Fruit fly (Drosophila melanogaster) whole organism, prepupa: ENCODE results near the gene CG33702.

ENCODE experiments used
- CG10669 ChIP-seq: fragments of 200-800 bp; sonication (Bioruptor generic); optimal IDR thresholded peaks from 3 replicates; lab custom pipeline; 2018; ENCODE audit warnings: missing biosample characterization, mild to moderate bottlenecking, missing genetic modification characterization, moderate library complexity
- CG11294 ChIP-seq: fragments of 200-800 bp; sonication (Bioruptor generic); IDR thresholded peaks from 2 replicates; pipeline ENCODE4 v1.3.6; 2022; ENCODE audit warnings: missing biosample characterization, missing genetic modification characterization
- CG11762 ChIP-seq: fragments of 200-800 bp; sonication (Bioruptor generic); optimal IDR thresholded peaks from 3 replicates; lab custom pipeline; 2016; ENCODE audit warnings: missing biosample characterization, missing genetic modification characterization; ENCODE audit not compliant: insufficient read depth
- CG11902 ChIP-seq: fragments of 200-800 bp; sonication (Bioruptor generic); optimal IDR thresholded peaks from 3 replicates; lab custom pipeline; 2016; ENCODE audit warnings: missing biosample characterization, missing genetic modification characterization
- CG15336 ChIP-seq: fragments of 200-800 bp; sonication (Bioruptor generic); IDR thresholded peaks from 2 replicates; pipeline ENCODE4 v1.3.6; 2022; ENCODE audit warnings: missing biosample characterization, missing genetic modification characterization
- CG1621 ChIP-seq: fragments of 200-800 bp; sonication (Bioruptor generic); optimal IDR thresholded peaks from 3 replicates; lab custom pipeline; 2018; ENCODE audit warnings: missing biosample characterization, mild to moderate bottlenecking, missing genetic modification characterization
- CG16779 ChIP-seq: fragments of 200-800 bp; sonication (Bioruptor generic); optimal IDR thresholded peaks from 3 replicates; lab custom pipeline; 2017; ENCODE audit warnings: missing biosample characterization, mild to moderate bottlenecking, missing genetic modification characterization
- CG3032 ChIP-seq: fragments of 200-800 bp; optimal IDR thresholded peaks from 2 replicates; lab custom pipeline; 2019; ENCODE audit warnings: missing biosample characterization, mild to moderate bottlenecking, missing genetic modification characterization, moderate library complexity
- CG31627 ChIP-seq: fragments of 200-800 bp; sonication (Bioruptor generic); optimal IDR thresholded peaks from 3 replicates; lab custom pipeline; 2016; ENCODE audit warnings: missing biosample characterization, missing genetic modification characterization
- CG3919 ChIP-seq: fragments of 200-800 bp; sonication (Bioruptor generic); optimal IDR thresholded peaks from 3 replicates; lab custom pipeline; 2016; ENCODE audit warnings: missing biosample characterization, missing genetic modification characterization
- CG4318 ChIP-seq: fragments of 200-800 bp; sonication (Bioruptor generic); optimal IDR thresholded peaks from 3 replicates; lab custom pipeline; 2017; ENCODE audit warnings: missing biosample characterization, mild to moderate bottlenecking, missing genetic modification characterization
- CG6163 ChIP-seq: fragments of 200-800 bp; sonication (Bioruptor generic); IDR thresholded peaks from 3 replicates; pipeline ENCODE4 v1.3.6; 2022; ENCODE audit warnings: missing biosample characterization, missing genetic modification characterization
- CG6276 ChIP-seq: fragments of 200-800 bp; sonication (Bioruptor generic); optimal IDR thresholded peaks from 2 replicates; lab custom pipeline; 2017; ENCODE audit warnings: missing biosample characterization, mild to moderate bottlenecking, missing genetic modification characterization
- CG6792 ChIP-seq: fragments of 200-800 bp; sonication (Bioruptor generic); optimal IDR thresholded peaks from 3 replicates; lab custom pipeline; 2016; ENCODE audit warnings: missing biosample characterization, missing genetic modification characterization
- CG6808 ChIP-seq: fragments of 200-800 bp; sonication (Bioruptor generic); optimal IDR thresholded peaks from 3 replicates; lab custom pipeline; 2017; ENCODE audit warnings: missing biosample characterization, missing genetic modification characterization, mild to moderate bottlenecking, moderate library complexity, missing genetic modification reagents
- CG6854 ChIP-seq: fragments of 200-800 bp; sonication (Bioruptor generic); optimal IDR thresholded peaks from 2 replicates; lab custom pipeline; 2017; ENCODE audit warnings: missing biosample characterization, mild to moderate bottlenecking, missing genetic modification characterization
- CG7368 ChIP-seq: fragments of 200-800 bp; sonication (Bioruptor generic); optimal IDR thresholded peaks from 3 replicates; lab custom pipeline; 2016; ENCODE audit warnings: missing biosample characterization, missing genetic modification characterization
- CG8119 ChIP-seq: fragments of 200-800 bp; sonication (Bioruptor generic); IDR thresholded peaks from 3 replicates; pipeline ENCODE4 v1.3.6; 2022; ENCODE audit warnings: missing biosample characterization, missing genetic modification characterization
- CG8319 ChIP-seq: fragments of 200-800 bp; sonication (Bioruptor generic); optimal IDR thresholded peaks from 3 replicates; lab custom pipeline; 2016; ENCODE audit warnings: missing biosample characterization, missing genetic modification characterization
- CG8632 ChIP-seq: fragments of 200-800 bp; sonication (Bioruptor generic); optimal IDR thresholded peaks from 3 replicates; lab custom pipeline; 2016; ENCODE audit warnings: missing biosample characterization, missing genetic modification characterization
- CG9139 ChIP-seq: fragments of 200-800 bp; sonication (Bioruptor generic); optimal IDR thresholded peaks from 3 replicates; lab custom pipeline; 2017; ENCODE audit warnings: missing biosample characterization, mild to moderate bottlenecking, missing genetic modification characterization
- Eip75B ChIP-seq: fragments of 200-800 bp; sonication (Bioruptor generic); optimal IDR thresholded peaks from 3 replicates; lab custom pipeline; 2016; ENCODE audit warnings: missing biosample characterization, missing genetic modification characterization
- Eip78C ChIP-seq: fragments of 200-800 bp; sonication (Bioruptor generic); peaks from one replicate; lab custom pipeline; 2016; ENCODE audit warnings: missing biosample characterization, missing genetic modification characterization
- Eip93F ChIP-seq: fragments of 200-800 bp; sonication (Bioruptor generic); optimal IDR thresholded peaks from 2 replicates; lab custom pipeline; 2016; ENCODE audit warnings: missing biosample characterization, mild to moderate bottlenecking, missing genetic modification characterization
- Ets21C ChIP-seq: fragments of 200-800 bp; sonication (Bioruptor generic); optimal IDR thresholded peaks from 3 replicates; lab custom pipeline; 2016; ENCODE audit warnings: missing biosample characterization, missing genetic modification characterization
- Ets96B ChIP-seq: fragments of 200-800 bp; optimal IDR thresholded peaks from 2 replicates; lab custom pipeline; 2019; ENCODE audit warnings: missing biosample characterization, mild to moderate bottlenecking, missing genetic modification characterization, moderate library complexity
- Hr38 ChIP-seq: sonication (Bioruptor generic); optimal IDR thresholded peaks from 2 replicates; lab custom pipeline; 2016; ENCODE audit warnings: missing biosample characterization, missing genetic modification characterization
- Hr39 ChIP-seq: fragments of 200-800 bp; sonication (Bioruptor generic); optimal IDR thresholded peaks from 2 replicates; lab custom pipeline; 2016; ENCODE audit warnings: missing biosample characterization, missing genetic modification characterization
- Hr4 ChIP-seq: fragments of 200-800 bp; sonication (Bioruptor generic); optimal IDR thresholded peaks from 3 replicates; lab custom pipeline; 2016; ENCODE audit warnings: missing biosample characterization, missing genetic modification characterization
- Met ChIP-seq: fragments of 200-800 bp; sonication (Bioruptor generic); optimal IDR thresholded peaks from 3 replicates; lab custom pipeline; 2016; ENCODE audit warnings: missing biosample characterization, missing genetic modification characterization
- OdsH ChIP-seq: fragments of 200-800 bp; sonication (Bioruptor generic); optimal IDR thresholded peaks from 3 replicates; lab custom pipeline; 2016; ENCODE audit warnings: missing biosample characterization, missing genetic modification characterization
- Smox ChIP-seq: fragments of 200-800 bp; sonication (Bioruptor generic); optimal IDR thresholded peaks from 3 replicates; lab custom pipeline; 2016; ENCODE audit warnings: missing biosample characterization, missing genetic modification characterization
- Sox102F ChIP-seq: fragments of 200-800 bp; sonication (Bioruptor generic); optimal IDR thresholded peaks from 2 replicates; lab custom pipeline; 2016; ENCODE audit warnings: missing biosample characterization, mild to moderate bottlenecking, missing genetic modification characterization
- Sox15 ChIP-seq: fragments of 200-800 bp; sonication (Bioruptor generic); optimal IDR thresholded peaks from 3 replicates; lab custom pipeline; 2016; ENCODE audit warnings: missing biosample characterization, missing genetic modification characterization
- acj6 ChIP-seq: fragments of 200-800 bp; sonication (Bioruptor generic); optimal IDR thresholded peaks from 3 replicates; lab custom pipeline; 2016; ENCODE audit warnings: missing biosample characterization, missing genetic modification characterization
- cyc ChIP-seq: fragments of 200-800 bp; sonication (Bioruptor generic); optimal IDR thresholded peaks from 3 replicates; lab custom pipeline; 2016; ENCODE audit warnings: missing biosample characterization, missing genetic modification characterization
- dac ChIP-seq: fragments of 200-800 bp; sonication (Bioruptor generic); optimal IDR thresholded peaks from 2 replicates; lab custom pipeline; 2017; ENCODE audit warnings: missing biosample characterization, mild to moderate bottlenecking, missing genetic modification characterization
- dsx ChIP-seq: fragments of 200-800 bp; optimal IDR thresholded peaks from 3 replicates; lab custom pipeline; 2019; ENCODE audit warnings: missing biosample characterization, mild to moderate bottlenecking, missing genetic modification characterization, moderate library complexity; ENCODE audit not compliant: poor library complexity, severe bottlenecking
- eg ChIP-seq: fragments of 200-800 bp; sonication (Bioruptor generic); IDR thresholded peaks from 3 replicates; pipeline ENCODE4 v1.3.6; 2022; ENCODE audit warnings: missing biosample characterization, missing genetic modification characterization
- fd59A ChIP-seq: fragments of 200-800 bp; sonication (Bioruptor generic); optimal IDR thresholded peaks from 2 replicates; lab custom pipeline; 2017; ENCODE audit warnings: missing biosample characterization, mild to moderate bottlenecking, missing genetic modification characterization, missing genetic modification reagents
- fd85E ChIP-seq: fragments of 200-800 bp; sonication (Bioruptor generic); optimal IDR thresholded peaks from 3 replicates; lab custom pipeline; 2016; ENCODE audit warnings: missing biosample characterization, missing genetic modification characterization
- fkh ChIP-seq: fragments of 200-800 bp; sonication (Bioruptor generic); optimal IDR thresholded peaks from 3 replicates; lab custom pipeline; 2017; ENCODE audit warnings: missing biosample characterization, mild to moderate bottlenecking, missing genetic modification characterization, moderate library complexity
- pdm3 ChIP-seq: fragments of 200-800 bp; sonication (Bioruptor generic); optimal IDR thresholded peaks from 3 replicates; lab custom pipeline; 2016; ENCODE audit warnings: missing biosample characterization, missing genetic modification characterization
- salr ChIP-seq, 2 experiments: fragments of 200-800 bp; sonication (Bioruptor generic); optimal IDR thresholded peaks; 3 replicates each; lab custom pipeline; 2016 to 2018; ENCODE audit warnings: missing biosample characterization in 2 of 2, missing genetic modification characterization in 2 of 2, mild to moderate bottlenecking in 1 of 2
- spab ChIP-seq: fragments of 200-800 bp; sonication (Bioruptor generic); optimal IDR thresholded peaks from 2 replicates; lab custom pipeline; 2017; ENCODE audit warnings: missing biosample characterization, mild to moderate bottlenecking, missing genetic modification characterization, missing genetic modification reagents
- svp ChIP-seq: fragments of 200-800 bp; sonication (Bioruptor generic); peaks from one replicate; lab custom pipeline; 2016; ENCODE audit warnings: missing biosample characterization, missing genetic modification characterization
- vri ChIP-seq: fragments of 200-800 bp; sonication (Bioruptor generic); optimal IDR thresholded peaks from 3 replicates; lab custom pipeline; 2016; ENCODE audit warnings: missing biosample characterization, mild to moderate bottlenecking, missing genetic modification characterization

Gene CG33702

dm6 chr3L:9509037-9509830 lies 4.0 kb downstream of the CG33702 start, which contains the start of gene CG3408 (continued):
- TF ChIP-seq CG11762 (no peak), CG10669 (GFP tag; lab: Kevin White, UChicago) (no peak), dsx (GFP tag; lab: Kevin White, UChicago) (peak; percentile 12), fd85E (GFP tag; lab: Kevin White, UChicago) (no peak), Hr38 (GFP tag; lab: Kevin White, UChicago) (no peak), CG7368 (GFP tag; lab: Kevin White, UChicago) (no peak), CG6808 (GFP tag; lab: Kevin White, UChicago) (peak; percentile 31), cyc (peak; percentile 0), CG6854 (GFP tag; lab: Kevin White, UChicago) (no peak), CG1621 (tag; lab: Kevin White, UChicago) (peak; percentile 1), eg (GFP tag; lab: Robert Waterston, UW) (no peak), Met (peak; percentile 4), CG3919 (peak; percentile 18), salr (GFP tag; optimal IDR thresholded peaks at IDR 0.05; lab: Kevin White, UChicago) (no peak), vri (GFP tag; lab: Kevin White, UChicago) (no peak), CG16779 (peak; percentile 27), fkh (peak; percentile 82), Eip75B (GFP tag; lab: Kevin White, UChicago) (no peak), dac (no peak), Hr4 (no peak), CG6276 (GFP tag; lab: Kevin White, UChicago) (peak; percentile 26), Ets96B (no peak), Eip78C (peak; percentile 79), CG15336 (GFP tag; lab: Robert Waterston, UW) (no peak), CG8632 (GFP tag; lab: Kevin White, UChicago) (no peak)

- TF ChIP-seq OdsH, result no peak
- TF ChIP-seq pdm3 (GFP tag; lab: Kevin White, UChicago), result no peak
- no peak for TF ChIP-seq CG11294 (GFP tag; lab: Robert Waterston, UW)
- TF ChIP-seq CG4318 (GFP tag; lab: Kevin White, UChicago), result no peak
- TF ChIP-seq CG8119 (GFP tag; lab: Robert Waterston, UW), result peak; percentile 35; the same call in 1 of the 3 replicates
- no peak for TF ChIP-seq Ets21C (GFP tag; lab: Kevin White, UChicago)
- peak; percentile 31 for TF ChIP-seq CG6792 (GFP tag; lab: Kevin White, UChicago)
- TF ChIP-seq eg (GFP tag; lab: Robert Waterston, UW), result no peak
- no peak for TF ChIP-seq CG11762
- TF ChIP-seq Sox102F, result peak; percentile 54
- peak; percentile 37 for TF ChIP-seq CG8632 (GFP tag; lab: Kevin White, UChicago)
- TF ChIP-seq CG3032, result peak; percentile 36
- peak; percentile 9 for TF ChIP-seq Sox15 (GFP tag; lab: Kevin White, UChicago)
- no peak for TF ChIP-seq CG3919
- no peak for TF ChIP-seq Hr38 (GFP tag; lab: Kevin White, UChicago)
- TF ChIP-seq CG31627 (GFP tag; lab: Kevin White, UChicago), result no peak
- TF ChIP-seq spab (GFP tag; lab: Kevin White, UChicago), result no peak
- TF ChIP-seq CG11902 (GFP tag; lab: Kevin White, UChicago), result no peak
- TF ChIP-seq Hr39 (GFP tag; lab: Kevin White, UChicago), result no peak
- TF ChIP-seq Eip93F, result no peak
- no peak for TF ChIP-seq CG6854 (GFP tag; lab: Kevin White, UChicago)
- peak; percentile 77 for TF ChIP-seq svp (GFP tag; lab: Kevin White, UChicago)
- TF ChIP-seq CG6276 (GFP tag; lab: Kevin White, UChicago), result no peak
- TF ChIP-seq Smox, result no peak
- no peak for TF ChIP-seq CG6808 (GFP tag; lab: Kevin White, UChicago)
- TF ChIP-seq Eip78C, result peak; percentile 81
- TF ChIP-seq dac, result no peak
- TF ChIP-seq acj6 (GFP tag; lab: Kevin White, UChicago), result peak; percentile 24
- no peak for TF ChIP-seq CG8319 (GFP tag; lab: Kevin White, UChicago)
- TF ChIP-seq CG9139 (GFP tag; lab: Kevin White, UChicago), result no peak
- peak; percentile 44; the same call in 1 of the 2 replicates for TF ChIP-seq CG15336 (GFP tag; lab: Robert Waterston, UW)
- no peak for TF ChIP-seq fd59A (GFP tag; lab: Kevin White, UChicago)
- TF ChIP-seq fd85E (GFP tag; lab: Kevin White, UChicago), result no peak
- TF ChIP-seq dsx (GFP tag; lab: Kevin White, UChicago), result no peak
- peak; percentile 51 for TF ChIP-seq Hr4
- TF ChIP-seq CG1621 (tag; lab: Kevin White, UChicago), result no peak
- TF ChIP-seq CG7368 (GFP tag; lab: Kevin White, UChicago), result no peak
- TF ChIP-seq CG6163 (GFP tag; lab: Robert Waterston, UW), result no peak
- no peak for TF ChIP-seq fkh
These were observed 4.6 kb downstream of the CG33702 start for dm6 chr3L:9508653-9509036.
